Fruit fly (Drosophila melanogaster) whole organism, embryonic: ENCODE results near the gene CG9855.
A peak's percentile ranks its signal among the peaks of the same experiment; 100 is the strongest.

Experiments used
- Atf3 ChIP-seq: fragments of 200-800 bp; sonication (Bioruptor generic); optimal IDR thresholded peaks from 3 replicates; lab custom pipeline; 2016; ENCODE audit warnings: missing biosample characterization, missing genetic modification characterization
- CG10462 ChIP-seq: fragments of 200-800 bp; sonication (Bioruptor generic); optimal IDR thresholded peaks from 2 replicates; lab custom pipeline; 2016; ENCODE audit warnings: missing biosample characterization, missing genetic modification characterization
- CG11398 ChIP-seq: fragments of 200-800 bp; sonication (Bioruptor generic); optimal IDR thresholded peaks from 2 replicates; lab custom pipeline; 2016; ENCODE audit warnings: missing biosample characterization, missing genetic modification characterization
- CG12769 ChIP-seq: fragments of 200-800 bp; sonication (Bioruptor generic); optimal IDR thresholded peaks from 2 replicates; lab custom pipeline; 2019; ENCODE audit warnings: missing biosample characterization, mild to moderate bottlenecking, missing genetic modification characterization, moderate library complexity
- CG14050 ChIP-seq: fragments of 200-800 bp; sonication (Bioruptor generic); IDR thresholded peaks from 3 replicates; pipeline ENCODE4 v1.3.6; 2022; ENCODE audit warnings: missing biosample characterization, missing genetic modification characterization
- CG14441 ChIP-seq: fragments of 200-800 bp; sonication (Bioruptor generic); IDR thresholded peaks from 2 replicates; pipeline ENCODE4 v1.3.6; 2022; ENCODE audit warnings: missing biosample characterization, missing genetic modification characterization
- CG15011 ChIP-seq: fragments of 200-800 bp; sonication (Bioruptor generic); optimal IDR thresholded peaks from 3 replicates; lab custom pipeline; 2018; ENCODE audit warnings: missing biosample characterization, mild to moderate bottlenecking, missing genetic modification characterization
- CG18476 ChIP-seq: fragments of 200-800 bp; sonication (Bioruptor generic); optimal IDR thresholded peaks from 2 replicates; lab custom pipeline; 2016; ENCODE audit warnings: missing biosample characterization, mild to moderate bottlenecking, missing genetic modification characterization
- CG2116 ChIP-seq: fragments of 200-800 bp; sonication (Bioruptor generic); optimal IDR thresholded peaks from 3 replicates; lab custom pipeline; 2018; ENCODE audit warnings: missing biosample characterization, mild to moderate bottlenecking, missing genetic modification characterization
- CG2199 ChIP-seq: fragments of 200-800 bp; sonication (Bioruptor generic); IDR thresholded peaks from 3 replicates; pipeline ENCODE4 v1.3.6; 2022; ENCODE audit warnings: missing biosample characterization, missing genetic modification characterization
- CG2875 ChIP-seq: fragments of 200-800 bp; sonication (Bioruptor generic); optimal IDR thresholded peaks from 2 replicates; lab custom pipeline; 2017; ENCODE audit warnings: missing biosample characterization, mild to moderate bottlenecking, missing genetic modification characterization, missing genetic modification reagents
- CG30403 ChIP-seq: fragments of 200-800 bp; sonication (Bioruptor generic); optimal IDR thresholded peaks from 3 replicates; lab custom pipeline; 2016; ENCODE audit warnings: missing biosample characterization, missing genetic modification characterization
- CG34422 ChIP-seq: fragments of 200-800 bp; sonication (Bioruptor generic); IDR thresholded peaks from 3 replicates; pipeline ENCODE4 v1.3.6; 2022; ENCODE audit warnings: missing biosample characterization, missing genetic modification characterization
- CG3726 ChIP-seq: fragments of 200-800 bp; sonication (Bioruptor generic); IDR thresholded peaks from 3 replicates; pipeline ENCODE4, ENCODE4 v1.3.6; 2022; ENCODE audit warnings: missing biosample characterization, missing genetic modification characterization
- CG4360 ChIP-seq: fragments of 200-800 bp; sonication (Bioruptor generic); IDR thresholded peaks from 2 replicates; pipeline ENCODE4 v1.3.6; 2022; ENCODE audit warnings: missing biosample characterization, missing genetic modification characterization
- CG4424 ChIP-seq: fragments of 200-800 bp; sonication (Bioruptor generic); optimal IDR thresholded peaks from 3 replicates; lab custom pipeline; 2016; ENCODE audit warnings: missing biosample characterization, missing genetic modification characterization
- CG4617 ChIP-seq: fragments of 200-800 bp; sonication (Bioruptor generic); optimal IDR thresholded peaks from 3 replicates; lab custom pipeline; 2016; ENCODE audit warnings: missing biosample characterization, missing genetic modification characterization, borderline replicate concordance
- CG5245 ChIP-seq: fragments of 200-800 bp; sonication (Bioruptor generic); optimal IDR thresholded peaks from 3 replicates; lab custom pipeline; 2016; ENCODE audit warnings: missing biosample characterization, missing genetic modification characterization
- CG5953 ChIP-seq: fragments of 200-800 bp; sonication (Bioruptor generic); IDR thresholded peaks from 2 replicates; pipeline ENCODE4 v1.3.6; 2022; ENCODE audit warnings: missing biosample characterization, missing genetic modification characterization
- CG6854 ChIP-seq: fragments of 200-800 bp; sonication (Bioruptor generic); optimal IDR thresholded peaks from 3 replicates; lab custom pipeline; 2017; ENCODE audit warnings: missing biosample characterization, mild to moderate bottlenecking, missing genetic modification characterization
- CG9727 ChIP-seq: fragments of 200-800 bp; sonication (Bioruptor generic); optimal IDR thresholded peaks from 3 replicates; lab custom pipeline; 2017; ENCODE audit warnings: missing biosample characterization, mild to moderate bottlenecking, missing genetic modification characterization
- D ChIP-seq, 2 experiments: fragments of 200-800 bp in 1 of 2; fragments of >200 bp in 1 of 2; sonication (Bioruptor generic) in 1 of 2; optimal IDR thresholded peaks; 2 replicates in 1 of 2; 3 replicates in 1 of 2; lab custom pipeline; 2017; ENCODE audit warnings: mild to moderate bottlenecking in 1 of 2, missing biosample characterization in 1 of 2, missing genetic modification characterization in 1 of 2, missing genetic modification reagents in 1 of 2
- Dfd ChIP-seq, 2 experiments: fragments of >200 bp; optimal IDR thresholded peaks; 2 replicates each; lab custom pipeline; 2017; ENCODE audit warnings: missing biosample characterization in 2 of 2, missing genetic modification characterization in 2 of 2
- Dip2 ChIP-seq: fragments of 200-800 bp; sonication (Bioruptor generic); IDR thresholded peaks from 2 replicates; pipeline ENCODE4 v1.3.6; 2022; ENCODE audit warnings: missing biosample characterization, missing genetic modification characterization
- Ets65A ChIP-seq: fragments of 200-800 bp; sonication (Bioruptor generic); peaks from one replicate; lab custom pipeline; 2016; ENCODE audit warnings: missing biosample characterization, missing genetic modification characterization
- Ets97D ChIP-seq: fragments of 200-800 bp; sonication (Bioruptor generic); optimal IDR thresholded peaks from 3 replicates; lab custom pipeline; 2016; ENCODE audit warnings: missing biosample characterization, missing genetic modification characterization
- HLHmδ ChIP-seq: fragments of 200-800 bp; sonication (Bioruptor generic); optimal IDR thresholded peaks from 2 replicates; lab custom pipeline; 2018; ENCODE audit warnings: missing biosample characterization, mild to moderate bottlenecking, missing genetic modification characterization, moderate library complexity
- MBD-R2 ChIP-seq: fragments of 200-800 bp; sonication (Bioruptor generic); IDR thresholded peaks from 2 replicates; pipeline ENCODE4 v1.3.6; 2022; ENCODE audit warnings: missing biosample characterization, missing genetic modification characterization
- Oaz ChIP-seq: fragments of 200-800 bp; sonication (Bioruptor generic); IDR thresholded peaks from 2 replicates; pipeline ENCODE4 v1.3.6; 2022; ENCODE audit warnings: missing biosample characterization, missing genetic modification characterization
- Ptx1 ChIP-seq: fragments of 200-800 bp; sonication (Bioruptor generic); IDR thresholded peaks from 2 replicates; pipeline ENCODE4 v1.3.6; 2022; ENCODE audit warnings: missing biosample characterization, missing genetic modification characterization
- Sox100B ChIP-seq: fragments of 200-800 bp; sonication (Bioruptor generic); optimal IDR thresholded peaks from 3 replicates; lab custom pipeline; 2018; ENCODE audit warnings: missing biosample characterization, mild to moderate bottlenecking, missing genetic modification characterization
- bowl ChIP-seq: fragments of 200-800 bp; sonication (Bioruptor generic); IDR thresholded peaks from 2 replicates; pipeline ENCODE4 v1.3.6; 2022; ENCODE audit warnings: missing biosample characterization, missing genetic modification characterization
- dan ChIP-seq: fragments of 200-800 bp; sonication (Bioruptor generic); IDR thresholded peaks from 2 replicates; pipeline ENCODE4 v1.3.6; 2022; ENCODE audit warnings: missing biosample characterization, missing genetic modification characterization
- eve ChIP-seq, 2 experiments: fragments of >200 bp; optimal IDR thresholded peaks; 2 replicates each; lab custom pipeline; 2017; ENCODE audit warnings: missing biosample characterization in 2 of 2, missing genetic modification characterization in 2 of 2
- exex ChIP-seq: fragments of 200-800 bp; sonication (Bioruptor generic); optimal IDR thresholded peaks from 4 replicates; lab custom pipeline; 2018; ENCODE audit warnings: missing biosample characterization, mild to moderate bottlenecking, missing genetic modification characterization, moderate library complexity
- fd102C ChIP-seq: fragments of 200-800 bp; sonication (Bioruptor generic); optimal IDR thresholded peaks from 2 replicates; lab custom pipeline; 2018; ENCODE audit warnings: missing biosample characterization, mild to moderate bottlenecking, missing genetic modification characterization, moderate library complexity
- hbn ChIP-seq: fragments of 200-800 bp; sonication (Bioruptor generic); IDR thresholded peaks from 2 replicates; pipeline ENCODE4 v1.3.6; 2022; ENCODE audit warnings: missing biosample characterization, missing genetic modification characterization; ENCODE audit not compliant: partially characterized antibody
- nau ChIP-seq: fragments of 200-800 bp; sonication (Bioruptor generic); optimal IDR thresholded peaks from 3 replicates; lab custom pipeline; 2017; ENCODE audit warnings: missing biosample characterization, mild to moderate bottlenecking, missing genetic modification characterization, missing genetic modification reagents
- nom ChIP-seq: fragments of 200-800 bp; sonication (Bioruptor generic); optimal IDR thresholded peaks from 2 replicates; lab custom pipeline; 2017; ENCODE audit warnings: missing biosample characterization, missing genetic modification characterization, mild to moderate bottlenecking, moderate library complexity, missing genetic modification reagents
- onecut ChIP-seq: fragments of 200-800 bp; sonication (Bioruptor generic); IDR thresholded peaks from 2 replicates; pipeline ENCODE4 v1.3.6; 2022; ENCODE audit warnings: missing biosample characterization, missing genetic modification characterization
- org-1 ChIP-seq: fragments of 200-800 bp; sonication (Bioruptor generic); optimal IDR thresholded peaks from 2 replicates; lab custom pipeline; 2017; ENCODE audit warnings: missing biosample characterization, missing genetic modification characterization
- pho ChIP-seq: fragments of 200-800 bp; sonication (Bioruptor generic); optimal IDR thresholded peaks from 2 replicates; lab custom pipeline; 2016; ENCODE audit warnings: missing biosample characterization, missing genetic modification characterization
- pnt ChIP-seq: fragments of 200-800 bp; sonication (Bioruptor generic); optimal IDR thresholded peaks from 3 replicates; lab custom pipeline; 2016; ENCODE audit warnings: missing biosample characterization, missing genetic modification characterization
- repo ChIP-seq: fragments of 200-800 bp; sonication (Bioruptor generic); optimal IDR thresholded peaks from 2 replicates; lab custom pipeline; 2016; ENCODE audit warnings: missing biosample characterization, missing genetic modification characterization
- schlank ChIP-seq: fragments of 200-800 bp; sonication (Bioruptor generic); optimal IDR thresholded peaks from 2 replicates; lab custom pipeline; 2018; ENCODE audit warnings: missing biosample characterization, mild to moderate bottlenecking, missing genetic modification characterization
- slbo ChIP-seq: fragments of 200-800 bp; sonication (Bioruptor generic); IDR thresholded peaks from 2 replicates; pipeline ENCODE4 v1.3.6; 2022; ENCODE audit warnings: missing biosample characterization, missing genetic modification characterization
- slou ChIP-seq: fragments of 200-800 bp; sonication (Bioruptor generic); optimal IDR thresholded peaks from 3 replicates; lab custom pipeline; 2016; ENCODE audit warnings: missing biosample characterization, missing genetic modification characterization
- trem ChIP-seq: fragments of 200-800 bp; optimal IDR thresholded peaks from 3 replicates; lab custom pipeline; 2019; ENCODE audit warnings: missing biosample characterization, mild to moderate bottlenecking, missing genetic modification characterization, moderate library complexity
- zen ChIP-seq: fragments of 200-800 bp; sonication (Bioruptor generic); optimal IDR thresholded peaks from 3 replicates; lab custom pipeline; 2018; ENCODE audit warnings: missing biosample characterization, mild to moderate bottlenecking, missing genetic modification characterization, moderate library complexity
- zf30C ChIP-seq: fragments of 200-800 bp; sonication (Bioruptor generic); optimal IDR thresholded peaks from 3 replicates; lab custom pipeline; 2018; ENCODE audit warnings: missing biosample characterization, mild to moderate bottlenecking, missing genetic modification characterization

Gene CG9855

DNA sequence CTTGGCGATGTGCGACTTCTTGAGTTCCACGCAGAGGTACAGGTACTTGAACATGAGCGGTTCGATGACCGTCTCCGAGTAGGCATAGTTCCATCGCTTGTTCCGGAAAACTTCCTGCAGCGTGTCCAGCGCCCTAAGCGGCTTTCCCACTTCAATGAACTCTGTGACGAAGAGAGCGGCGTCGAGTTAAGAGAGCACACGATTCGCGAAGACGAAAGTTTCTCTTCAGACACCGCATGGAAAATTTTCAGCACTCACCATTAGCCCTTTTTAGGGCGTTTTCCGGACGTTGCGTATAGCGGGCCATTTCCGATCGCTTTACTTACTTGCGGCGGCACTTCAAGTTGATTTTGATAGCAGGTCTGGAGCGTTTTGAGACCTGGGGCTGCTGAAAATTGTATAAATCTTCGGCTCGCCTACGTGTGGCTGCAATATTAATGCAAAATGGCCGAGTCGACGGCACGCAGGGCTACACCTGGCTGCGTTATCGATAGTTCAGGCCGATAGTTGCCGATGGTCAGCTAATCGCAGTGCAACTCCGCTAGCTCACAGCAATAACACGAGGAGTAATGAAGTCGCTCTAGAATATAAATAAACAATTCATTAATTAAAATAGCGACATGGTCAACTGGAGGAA is 35.9 kb upstream of the CG9855 start, which contains the start of the genes eIF3a and CG1074 (continued):
- TF ChIP-seq CG3726 (no peak), CG2199 (peak; percentile 69; the same call in 1 of the 3 replicates), CG5245 (GFP tag; lab: Kevin White, UChicago) (peak; percentile 35), dan (no peak), D (optimal IDR thresholded peaks at IDR 0.05; lab: Kevin White, UChicago) (no peak), D (GFP tag; optimal IDR thresholded peaks at IDR 0.05; lab: Kevin White, UChicago) (no peak), CG9727 (peak; percentile 78), exex (tag; lab: Kevin White, UChicago) (no peak), CG6854 (GFP tag; lab: Kevin White, UChicago) (peak; percentile 11), eve (GFP tag; optimal IDR thresholded peaks at IDR 0.05; lab: Kevin White, UChicago) (no peak), pho (GFP tag; lab: Kevin White, UChicago) (peak; percentile 79), schlank (peak; percentile 60), Ets65A (GFP tag; lab: Kevin White, UChicago) (peak; percentile 95), CG15011 (GFP tag; lab: Kevin White, UChicago) (no peak), repo (GFP tag; lab: Kevin White, UChicago) (peak; percentile 62), nom (GFP tag; lab: Kevin White, UChicago) (peak; percentile 83), HLHmδ (peak; percentile 92), CG4360 (no peak), bowl (GFP tag; lab: Robert Waterston, UW) (no peak), MBD-R2 (GFP tag; lab: Robert Waterston, UW) (peak; percentile 96), hbn (GFP tag; lab: Robert Waterston, UW) (peak; percentile 91), onecut (GFP tag; lab: Robert Waterston, UW) (peak; percentile 65), fd102C (GFP tag; lab: Kevin White, UChicago) (peak; percentile 58), Dip2 (GFP tag; lab: Robert Waterston, UW) (no peak), nau (GFP tag; lab: Kevin White, UChicago) (no peak), pnt (GFP tag; lab: Kevin White, UChicago) (no peak), Dfd (GFP tag; optimal IDR thresholded peaks at IDR 0.05; lab: Kevin White, UChicago) (no peak), CG14441 (peak; percentile 55; the same call in 1 of the 2 replicates), CG14050 (GFP tag; lab: Robert Waterston, UW) (0 out of 3 replicates have a peak, but pooled peaks have one; percentile 34), zen (tag; lab: Kevin White, UChicago) (peak; percentile 84), CG12769 (tag; lab: Kevin White, UChicago) (no peak), CG2116 (GFP tag; lab: Kevin White, UChicago) (peak; percentile 100), Ptx1 (GFP tag; lab: Robert Waterston, UW) (no peak), CG4617 (GFP tag; lab: Kevin White, UChicago) (peak; percentile 95), CG18476 (peak; percentile 7), CG11398 (GFP tag; lab: Kevin White, UChicago) (peak; percentile 55), org-1 (no peak), slou (peak; percentile 6), Sox100B (GFP tag; lab: Kevin White, UChicago) (no peak), Ets97D (peak; percentile 97), CG30403 (peak; percentile 52), CG34422 (GFP tag; lab: Robert Waterston, UW) (peak; percentile 90; the same call in 2 of the 3 replicates), CG5953 (no peak), Atf3 (GFP tag; lab: Kevin White, UChicago) (peak; percentile 15), CG4424 (GFP tag; lab: Kevin White, UChicago) (peak; percentile 48), CG2875 (peak; percentile 7), slbo (GFP tag; lab: Robert Waterston, UW) (peak; percentile 74), Oaz (GFP tag; lab: Robert Waterston, UW) (peak; percentile 37; the same call in 1 of the 2 replicates), trem (tag; lab: Kevin White, UChicago) (peak; percentile 83), CG10462 (GFP tag; lab: Kevin White, UChicago) (no peak), zf30C (GFP tag; lab: Kevin White, UChicago) (no peak)
